ENCODE assay signal across 2 worm cellular contexts in the genomic region with DNA sequence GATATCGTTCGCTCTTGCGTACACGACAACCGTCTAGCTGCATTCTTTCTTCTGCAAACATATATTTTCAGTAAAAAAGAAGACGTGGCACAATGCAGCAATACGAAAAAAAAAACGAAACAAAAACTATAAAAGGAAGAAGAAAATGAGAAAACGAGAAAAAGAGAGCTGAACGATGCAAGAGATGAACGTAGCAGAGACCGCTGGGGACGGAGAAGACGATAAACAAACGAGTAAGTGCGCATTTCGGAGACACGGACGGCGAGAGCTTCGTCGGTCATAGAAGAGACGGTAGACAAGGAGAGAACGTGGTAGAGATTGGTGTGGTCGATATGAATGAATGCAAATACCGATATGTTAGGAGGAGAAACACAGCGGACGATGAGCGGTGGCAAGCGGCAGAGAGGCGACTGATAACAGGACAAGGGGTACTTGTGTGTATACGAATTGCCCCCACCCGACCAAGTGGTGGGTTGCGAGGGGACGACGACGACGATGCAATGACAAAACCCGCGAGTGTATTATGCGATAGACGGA.
TF ChIP-seq lines count a peak whose summit lies in the region.

TSS of gene K04B12.2 (minus strand) at position 51 of the 537 bp plus-strand sequence.

TF ChIP-seq in whole organism, L4 larva, 104 proteins besides CTCF, POLR2A, EP300 and RAD21 (continued from another document):
- TF ChIP-seq vab-7 (GFP tag; IDR thresholded peaks at IDR 0.05; lab: Robert Waterston, UW) (no peak), spr-1 (tag; optimal IDR thresholded peaks at IDR 0.05; lab: Kevin White, UChicago) (peak; percentile 8), ceh-62 (tag; optimal IDR thresholded peaks at IDR 0.05; lab: Kevin White, UChicago) (no peak), F44E2.7 (GFP tag; IDR thresholded peaks at IDR 0.05; lab: Robert Waterston, UW) (no peak), nhr-25 (tag; optimal IDR thresholded peaks at IDR 0.05; lab: Kevin White, UChicago; ENCODE audit: borderline replicate concordance, insufficient read depth) (no peak), gei-8 (GFP tag; optimal IDR thresholded peaks at IDR 0.05; lab: Kevin White, UChicago) (no peak), hif-1 (tag; optimal IDR thresholded peaks at IDR 0.05; lab: Kevin White, UChicago) (peak in 1 of 2 experiments; percentile 48), aha-1 (tag; lab: Kevin White, UChicago) (peak; percentile 84)
TF ChIP-seq in whole organism, L4 larva: peak in this region for 41.

TF ChIP-seq in whole organism, late embryonic, 69 proteins besides CTCF, POLR2A, EP300 and RAD21 (continued from another document):
- no peak for TF ChIP-seq sox-2 (GFP tag; IDR thresholded peaks at IDR 0.05; lab: Robert Waterston, UW)
- peak; percentile 52 for TF ChIP-seq ceh-30 (tag; optimal IDR thresholded peaks at IDR 0.05; lab: Kevin White, UChicago)
- TF ChIP-seq hlh-8 (tag; optimal IDR thresholded peaks at IDR 0.05; lab: Kevin White, UChicago): no peak
